Worm (Caenorhabditis elegans): ENCODE results near the gene W01B6.5.

Gene W01B6.5

DNA sequence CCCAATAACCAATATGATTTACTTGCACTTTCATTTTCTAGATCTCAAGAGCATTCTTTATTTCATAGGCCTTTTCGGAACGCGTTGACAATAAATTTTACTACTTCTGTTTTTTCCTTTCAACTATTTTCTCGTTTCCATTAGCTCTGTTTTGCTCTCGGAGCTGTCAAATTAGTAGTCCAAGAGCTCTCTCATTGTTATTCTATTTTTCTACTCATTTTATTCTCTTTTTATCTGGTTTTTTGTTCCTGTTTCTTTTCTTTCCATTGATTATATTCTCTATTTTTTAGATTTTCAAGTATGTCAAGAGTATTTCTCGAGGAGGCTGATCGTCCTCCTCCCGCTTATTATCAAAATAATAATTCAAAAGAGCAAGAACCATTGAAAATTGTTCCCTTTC is 28.9 kb upstream of the W01B6.5 start, which contains the start of gene T04B2.3:
T04B2.3 (plus strand) TSS at position 301 of the 400 bp plus-strand sequence.
- TF ChIP-seq ama-1 (optimal IDR thresholded peaks at IDR 0.05), result no peak
- no peak for TF ChIP-seq aly-1 (tag; optimal IDR thresholded peaks at IDR 0.05)
- TF ChIP-seq hnd-1 (tag; optimal IDR thresholded peaks at IDR 0.05), result no peak
- no peak for TF ChIP-seq F13C5.2 (tag; optimal IDR thresholded peaks at IDR 0.05)
- no peak for TF ChIP-seq ets-7 (tag; optimal IDR thresholded peaks at IDR 0.05)
- TF ChIP-seq hmg-4 (GFP tag; optimal IDR thresholded peaks at IDR 0.05), result no peak
- no peak for TF ChIP-seq scrt-1 (GFP tag; IDR thresholded peaks at IDR 0.05)
- no peak for TF ChIP-seq tbx-37 (GFP tag; conservative IDR thresholded peaks at IDR 0.05)
- no peak for TF ChIP-seq ceh-36 (tag; optimal IDR thresholded peaks at IDR 0.05)
- no peak for TF ChIP-seq ceh-13 (GFP tag; optimal IDR thresholded peaks at IDR 0.05)
- no peak for TF ChIP-seq tra-4 (tag; optimal IDR thresholded peaks at IDR 0.05)
- no peak for TF ChIP-seq pes-1 (GFP tag; IDR thresholded peaks at IDR 0.05)
- no peak for TF ChIP-seq sea-1 (GFP tag; conservative IDR thresholded peaks at IDR 0.05)
- TF ChIP-seq flt-1 (GFP tag; IDR thresholded peaks at IDR 0.05), result no peak
- no peak for TF ChIP-seq tbx-11 (GFP tag; IDR thresholded peaks at IDR 0.05)
- TF ChIP-seq B0310.2 (tag; optimal IDR thresholded peaks at IDR 0.05), result no peak
- no peak for TF ChIP-seq hmbx-1 (tag; optimal IDR thresholded peaks at IDR 0.05)

DNA sequence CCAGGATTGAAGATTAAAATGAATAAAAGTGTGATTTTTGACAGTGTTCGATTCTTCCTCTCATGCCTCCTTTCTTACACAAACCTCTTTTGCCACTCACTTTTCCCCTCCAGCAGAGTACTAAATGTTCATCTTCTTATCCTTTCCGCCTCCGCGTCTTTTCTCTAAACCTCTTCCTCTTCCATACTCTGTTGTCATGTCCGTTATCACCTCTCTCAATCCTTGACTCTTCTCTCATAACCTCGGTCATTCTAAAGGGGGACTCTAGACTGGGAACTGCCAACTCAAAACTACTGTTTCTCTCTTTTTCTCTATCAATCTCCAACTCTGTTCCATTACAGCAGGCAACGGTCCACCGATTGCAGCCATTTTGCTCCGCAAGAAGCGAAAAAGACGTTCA is 27.7 kb upstream of the W01B6.5 start:
- TF ChIP-seq flt-1 (GFP tag; IDR thresholded peaks at IDR 0.05) (no peak), ceh-13 (GFP tag; optimal IDR thresholded peaks at IDR 0.05) (no peak), sea-1 (GFP tag; conservative IDR thresholded peaks at IDR 0.05) (no peak), hnd-1 (tag; optimal IDR thresholded peaks at IDR 0.05) (no peak), hmbx-1 (tag; optimal IDR thresholded peaks at IDR 0.05) (no peak), scrt-1 (GFP tag; IDR thresholded peaks at IDR 0.05) (no peak), tbx-37 (GFP tag; conservative IDR thresholded peaks at IDR 0.05) (no peak), hmg-4 (GFP tag; optimal IDR thresholded peaks at IDR 0.05) (no peak), tra-4 (tag; optimal IDR thresholded peaks at IDR 0.05) (no peak), ama-1 (optimal IDR thresholded peaks at IDR 0.05) (no peak), pes-1 (GFP tag; IDR thresholded peaks at IDR 0.05) (no peak), ceh-36 (tag; optimal IDR thresholded peaks at IDR 0.05) (no peak), B0310.2 (tag; optimal IDR thresholded peaks at IDR 0.05) (no peak), aly-1 (tag; optimal IDR thresholded peaks at IDR 0.05) (no peak), tbx-11 (GFP tag; IDR thresholded peaks at IDR 0.05) (no peak), ets-7 (tag; optimal IDR thresholded peaks at IDR 0.05) (no peak), F13C5.2 (tag; optimal IDR thresholded peaks at IDR 0.05) (no peak)

DNA sequence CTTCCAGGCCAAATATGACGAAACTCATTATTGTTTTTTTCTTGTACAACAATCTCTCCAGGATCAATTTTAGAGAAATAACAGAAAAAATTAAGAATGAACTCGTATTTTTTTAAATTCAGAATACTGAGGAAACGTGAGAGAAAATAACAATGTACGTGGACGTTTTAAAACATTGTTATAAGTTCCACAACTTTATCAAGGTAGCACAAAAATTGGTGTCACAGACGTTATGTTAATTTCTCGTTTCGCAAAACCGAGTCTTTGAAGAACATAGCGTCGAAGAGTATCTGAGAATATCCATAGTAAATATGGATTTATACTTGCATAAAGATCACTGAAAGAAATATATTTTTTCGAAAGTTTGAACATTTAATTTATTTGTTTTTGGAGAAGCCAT is 24.9 kb upstream of the W01B6.5 start, which contains the start of gene T04B2.8:
T04B2.8 (minus strand) TSS at position 101 of the 400 bp plus-strand sequence.
- no peak for TF ChIP-seq ama-1 (optimal IDR thresholded peaks at IDR 0.05)
- no peak for TF ChIP-seq pes-1 (GFP tag; IDR thresholded peaks at IDR 0.05)
- TF ChIP-seq ets-7 (tag; optimal IDR thresholded peaks at IDR 0.05), result no peak
- no peak for TF ChIP-seq B0310.2 (tag; optimal IDR thresholded peaks at IDR 0.05)
- TF ChIP-seq F13C5.2 (tag; optimal IDR thresholded peaks at IDR 0.05), result no peak
- no peak for TF ChIP-seq tbx-37 (GFP tag; conservative IDR thresholded peaks at IDR 0.05)
- no peak for TF ChIP-seq ceh-36 (tag; optimal IDR thresholded peaks at IDR 0.05)
- TF ChIP-seq sea-1 (GFP tag; conservative IDR thresholded peaks at IDR 0.05), result no peak

DNA sequence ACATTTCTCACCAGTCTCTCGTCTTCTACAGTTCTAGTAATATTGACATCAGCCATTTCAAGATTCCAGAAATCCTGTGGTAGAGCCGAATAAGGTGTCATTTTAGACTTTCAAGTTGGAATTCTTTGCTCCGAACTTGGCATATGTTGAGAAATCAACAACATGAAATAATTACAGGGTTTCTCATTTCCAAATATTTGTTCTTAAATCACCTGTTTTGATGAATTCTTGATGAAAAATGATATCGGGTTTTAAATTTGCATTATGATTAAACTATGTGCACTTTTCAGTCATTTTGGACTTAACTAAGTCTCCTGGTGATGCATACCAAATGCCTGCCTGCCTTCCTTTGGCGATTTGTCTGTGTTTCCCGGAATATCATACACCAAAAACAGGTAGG is 22.4 kb upstream of the W01B6.5 start, which contains the start of gene srv-12:
srv-12 (minus strand) TSS at position 101 of the 400 bp plus-strand sequence.
- TF ChIP-seq tbx-37 (GFP tag; conservative IDR thresholded peaks at IDR 0.05), result no peak

DNA sequence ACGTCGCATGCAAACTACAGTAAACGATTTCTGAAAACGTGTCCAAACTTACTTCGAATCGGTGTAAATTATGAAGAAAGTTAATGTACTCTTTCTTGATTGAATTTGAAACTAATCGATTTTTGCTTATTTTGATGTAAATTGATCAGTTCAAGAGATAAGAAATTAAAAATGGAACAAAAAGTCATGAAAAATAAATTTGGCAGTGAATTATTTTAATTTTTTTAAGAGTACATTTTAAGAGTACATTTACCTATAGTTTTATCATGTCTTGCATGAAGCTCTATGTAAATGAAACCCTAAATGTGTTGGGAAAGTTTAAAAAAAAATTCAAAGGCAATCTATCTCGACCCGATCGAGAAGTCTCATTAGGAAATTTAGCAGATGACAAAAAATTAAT is 19.9 kb upstream of the W01B6.5 start, which contains the start of gene T04B2.7:
T04B2.7 (minus strand) TSS at position 101 of the 400 bp plus-strand sequence.
- TF ChIP-seq ama-1 (optimal IDR thresholded peaks at IDR 0.05), result no peak
- TF ChIP-seq ceh-13 (GFP tag; optimal IDR thresholded peaks at IDR 0.05), result no peak

DNA sequence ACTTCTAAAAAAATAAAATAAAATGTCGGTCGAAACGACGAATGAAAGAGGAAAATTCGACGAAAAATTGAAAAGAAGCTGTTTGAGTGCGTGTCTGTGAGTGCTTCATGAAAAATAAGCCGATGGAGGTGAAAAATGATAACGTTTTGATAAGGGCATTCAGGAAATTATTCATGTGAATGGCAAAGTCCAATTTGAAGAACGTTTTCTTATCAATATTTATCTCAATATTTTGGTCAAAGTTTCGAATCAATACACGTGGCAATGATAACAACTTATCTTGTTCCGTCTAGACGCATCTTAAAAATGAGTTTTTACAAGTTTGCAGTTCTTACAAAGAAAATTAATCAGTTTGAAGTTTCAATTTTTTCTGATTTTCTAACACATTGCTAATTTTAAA is 16.8 kb upstream of the W01B6.5 start:
- TF ChIP-seq hmg-4 (GFP tag; optimal IDR thresholded peaks at IDR 0.05), result no peak
- no peak for TF ChIP-seq ceh-36 (tag; optimal IDR thresholded peaks at IDR 0.05)
- TF ChIP-seq F13C5.2 (tag; optimal IDR thresholded peaks at IDR 0.05), result no peak
- TF ChIP-seq hmbx-1 (tag; optimal IDR thresholded peaks at IDR 0.05), result no peak
- no peak for TF ChIP-seq hnd-1 (tag; optimal IDR thresholded peaks at IDR 0.05)
- TF ChIP-seq tbx-37 (GFP tag; conservative IDR thresholded peaks at IDR 0.05), result no peak
- TF ChIP-seq scrt-1 (GFP tag; IDR thresholded peaks at IDR 0.05), result no peak
- no peak for TF ChIP-seq aly-1 (tag; optimal IDR thresholded peaks at IDR 0.05)
- TF ChIP-seq ama-1 (optimal IDR thresholded peaks at IDR 0.05), result no peak
- TF ChIP-seq sea-1 (GFP tag; conservative IDR thresholded peaks at IDR 0.05), result no peak
- TF ChIP-seq ets-7 (tag; optimal IDR thresholded peaks at IDR 0.05), result no peak
- TF ChIP-seq tra-4 (tag; optimal IDR thresholded peaks at IDR 0.05), result no peak
- no peak for TF ChIP-seq tbx-11 (GFP tag; IDR thresholded peaks at IDR 0.05)
- no peak for TF ChIP-seq flt-1 (GFP tag; IDR thresholded peaks at IDR 0.05)
- no peak for TF ChIP-seq pes-1 (GFP tag; IDR thresholded peaks at IDR 0.05)
- no peak for TF ChIP-seq B0310.2 (tag; optimal IDR thresholded peaks at IDR 0.05)
- no peak for TF ChIP-seq ceh-13 (GFP tag; optimal IDR thresholded peaks at IDR 0.05)

DNA sequence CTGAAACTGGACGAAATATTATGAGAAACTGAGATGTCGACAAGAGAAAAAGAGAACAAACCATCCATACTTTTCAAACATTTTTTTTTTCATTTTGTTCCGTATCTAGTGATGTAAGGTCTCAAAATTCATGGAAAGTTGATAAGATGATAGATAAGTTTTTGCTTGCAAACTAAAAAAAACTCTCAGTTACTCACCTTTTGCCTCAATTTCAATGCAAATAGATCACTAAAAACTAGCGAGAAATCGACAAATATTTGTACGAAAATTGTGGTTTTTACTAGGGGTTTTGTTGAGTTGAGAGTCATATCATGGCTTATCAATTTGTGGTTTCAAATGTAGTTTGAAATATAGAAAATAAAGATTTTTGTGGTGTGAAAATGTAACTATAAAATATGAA is 15.2 kb upstream of the W01B6.5 start:
- TF ChIP-seq tra-4 (tag; optimal IDR thresholded peaks at IDR 0.05), result no peak

DNA sequence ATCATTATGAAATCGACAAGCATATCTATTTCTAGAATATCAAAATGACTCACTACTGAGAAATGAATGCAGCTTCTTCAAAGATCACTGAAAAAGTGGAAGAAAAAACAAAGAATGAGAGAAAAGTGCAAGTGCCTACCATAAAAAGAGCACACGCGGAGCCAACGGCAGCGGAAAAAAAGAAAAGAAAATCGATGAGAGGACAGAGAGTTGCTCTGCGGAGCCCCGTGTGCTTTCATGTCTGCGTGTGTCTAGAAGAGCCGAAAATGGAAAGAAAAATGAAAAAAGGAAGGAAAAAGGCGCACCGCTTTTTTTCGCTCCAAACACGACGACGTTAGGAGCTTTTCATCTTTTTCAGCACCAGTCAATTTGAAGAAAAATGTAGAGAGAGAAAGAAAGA is 13.3 kb upstream of the W01B6.5 start, which contains the start of gene ipla-7:
ipla-7 (minus strand) TSS at position 122 of the 400 bp plus-strand sequence.
- TF ChIP-seq aly-1 (tag; optimal IDR thresholded peaks at IDR 0.05) (no peak), scrt-1 (GFP tag; IDR thresholded peaks at IDR 0.05) (no peak), B0310.2 (tag; optimal IDR thresholded peaks at IDR 0.05) (no peak), ceh-36 (tag; optimal IDR thresholded peaks at IDR 0.05) (no peak), hmbx-1 (tag; optimal IDR thresholded peaks at IDR 0.05) (no peak), sea-1 (GFP tag; conservative IDR thresholded peaks at IDR 0.05) (no peak), ama-1 (optimal IDR thresholded peaks at IDR 0.05) (no peak), ets-7 (tag; optimal IDR thresholded peaks at IDR 0.05) (no peak), tbx-37 (GFP tag; conservative IDR thresholded peaks at IDR 0.05) (no peak), ceh-13 (GFP tag; optimal IDR thresholded peaks at IDR 0.05) (no peak), hnd-1 (tag; optimal IDR thresholded peaks at IDR 0.05) (no peak), F13C5.2 (tag; optimal IDR thresholded peaks at IDR 0.05) (no peak), pes-1 (GFP tag; IDR thresholded peaks at IDR 0.05) (no peak), flt-1 (GFP tag; IDR thresholded peaks at IDR 0.05) (no peak), tra-4 (tag; optimal IDR thresholded peaks at IDR 0.05) (no peak)

All from whole organism, early embryonic.